Worm (Caenorhabditis elegans) whole organism, L4 larva: Measurements from ENCODE around the gene srbc-9.

Source experiments
- T26A8.4 ChIP-seq: fragments of 200-800 bp; sonication (Bioruptor generic); IDR thresholded peaks from 2 replicates; pipeline ENCODE4 v1.3.6; 2022; ENCODE audit warnings: missing genetic modification characterization, missing compliant biosample characterization
- Y105C5A.15 ChIP-seq: fragments of 200-800 bp; sonication (Bioruptor generic); IDR thresholded peaks from 2 replicates; pipeline ENCODE4 v1.3.6; 2022; ENCODE audit warnings: missing genetic modification characterization, missing compliant biosample characterization
- Y48G9A.11 ChIP-seq: fragments of 200-800 bp; sonication (Bioruptor generic); IDR thresholded peaks from 2 replicates; pipeline ENCODE4 v1.3.6; 2022; ENCODE audit warnings: missing genetic modification reagents, missing genetic modification characterization, missing compliant biosample characterization
- Y75B8A.6 ChIP-seq: fragments of 200-800 bp; sonication (Bioruptor generic); IDR thresholded peaks from 2 replicates; pipeline ENCODE4 v1.3.6; 2022; ENCODE audit warnings: missing genetic modification reagents, missing genetic modification characterization, missing compliant biosample characterization
- ZK337.2 ChIP-seq: fragments of 200-800 bp; sonication (Bioruptor generic); IDR thresholded peaks from 2 replicates; pipeline ENCODE4 v1.3.6; 2022; ENCODE audit warnings: missing genetic modification reagents, missing genetic modification characterization, missing compliant biosample characterization
- ZK546.5 ChIP-seq, 2 experiments: sonication (generic microtip); optimal IDR thresholded peaks; 2 replicates each; lab custom pipeline; 2017; ENCODE audit warnings: missing biosample characterization in 2 of 2, missing genetic modification characterization in 2 of 2
- aha-1 ChIP-seq: fragments of 150-350 bp; peaks from one replicate; lab custom pipeline; 2014; ENCODE audit warnings: missing biosample characterization, missing genetic modification characterization
- aly-2 ChIP-seq: sonication (generic microtip); optimal IDR thresholded peaks from 2 replicates; lab custom pipeline; 2018; ENCODE audit warnings: missing biosample characterization, missing genetic modification characterization
- ama-1 ChIP-seq: fragments of 150-350 bp; optimal IDR thresholded peaks from 2 replicates; lab custom pipeline; 2014; ENCODE audit warnings: inconsistent platforms, mixed read lengths
- arid-1 ChIP-seq: fragments of 200-800 bp; sonication (Bioruptor generic); conservative IDR thresholded peaks from 2 replicates; pipeline ENCODE4 v1.3.6; 2022; ENCODE audit warnings: missing genetic modification reagents, missing genetic modification characterization, missing compliant biosample characterization
- ceh-20 ChIP-seq: fragments of 200-800 bp; sonication (Bioruptor generic); IDR thresholded peaks from 2 replicates; pipeline ENCODE4 v1.3.6; 2022; ENCODE audit warnings: missing genetic modification reagents, missing genetic modification characterization, missing compliant biosample characterization
- ceh-28 ChIP-seq: fragments of 150-350 bp; optimal IDR thresholded peaks from 2 replicates; lab custom pipeline; 2014; ENCODE audit warnings: missing biosample characterization, missing genetic modification reagents, missing genetic modification characterization
- ceh-44 ChIP-seq: fragments of 200-800 bp; sonication (Bioruptor generic); IDR thresholded peaks from 2 replicates; pipeline ENCODE4 v1.3.6; 2022; ENCODE audit warnings: missing genetic modification reagents, missing genetic modification characterization, missing compliant biosample characterization
- ces-1 ChIP-seq: fragments of 150-350 bp; sonication (generic microtip); optimal IDR thresholded peaks from 4 replicates; lab custom pipeline; 2014; ENCODE audit warnings: missing biosample characterization, missing genetic modification reagents, missing genetic modification characterization
- daf-12 ChIP-seq: fragments of 150-350 bp; optimal IDR thresholded peaks from 2 replicates; lab custom pipeline; 2014; ENCODE audit warnings: missing biosample characterization, missing genetic modification reagents, missing genetic modification characterization
- daf-16 ChIP-seq, 3 experiments: sonication (generic microtip); optimal IDR thresholded peaks; 2 replicates each; lab custom pipeline; 2016 to 2017; ENCODE audit warnings: missing genetic modification characterization in 3 of 3, missing genetic modification reagents in 3 of 3, mild to moderate bottlenecking in 2 of 3, missing compliant biosample characterization in 2 of 3, missing biosample characterization in 1 of 3, moderate library complexity in 1 of 3
- daf-19 ChIP-seq: fragments of 200-800 bp; sonication (Bioruptor generic); conservative IDR thresholded peaks from 2 replicates; pipeline ENCODE4 v1.3.6; 2022; ENCODE audit warnings: missing genetic modification characterization, missing compliant biosample characterization
- dmd-6 ChIP-seq: fragments of 200-800 bp; sonication (Bioruptor generic); IDR thresholded peaks from 2 replicates; pipeline ENCODE4 v1.3.6; 2022; ENCODE audit warnings: missing genetic modification reagents, missing genetic modification characterization, missing compliant biosample characterization
- dpl-1 ChIP-seq: fragments of 150-350 bp; optimal IDR thresholded peaks from 2 replicates; lab custom pipeline; 2014; ENCODE audit warnings: missing biosample characterization, missing genetic modification reagents, missing genetic modification characterization
- dve-1 ChIP-seq: sonication (generic microtip); optimal IDR thresholded peaks from 2 replicates; lab custom pipeline; 2017; ENCODE audit warnings: antibody characterized with exemption, mild to moderate bottlenecking, missing genetic modification characterization, missing compliant biosample characterization; ENCODE audit not compliant: insufficient read depth
- egl-27 ChIP-seq: sonication (generic microtip); optimal IDR thresholded peaks from 3 replicates; lab custom pipeline; 2017; ENCODE audit warnings: missing biosample characterization, missing genetic modification reagents, missing genetic modification characterization
- egl-43 ChIP-seq: fragments of 200-800 bp; sonication (Bioruptor generic); IDR thresholded peaks from 2 replicates; pipeline ENCODE4 v1.3.6; 2022; ENCODE audit warnings: missing genetic modification reagents, missing genetic modification characterization, missing compliant biosample characterization
- fkh-10 ChIP-seq: fragments of 150-350 bp; optimal IDR thresholded peaks from 2 replicates; lab custom pipeline; 2014; ENCODE audit warnings: missing biosample characterization, missing genetic modification reagents, missing genetic modification characterization
- gei-8 ChIP-seq: fragments of 200-800 bp; sonication (Bioruptor generic); optimal IDR thresholded peaks from 2 replicates; lab custom pipeline; 2018; ENCODE audit warnings: mild to moderate bottlenecking, missing genetic modification characterization, missing compliant biosample characterization
- hlh-30 ChIP-seq: sonication (generic microtip); optimal IDR thresholded peaks from 2 replicates; lab custom pipeline; 2017; ENCODE audit warnings: antibody characterized with exemption, mild to moderate bottlenecking, missing genetic modification characterization, missing compliant biosample characterization; ENCODE audit not compliant: insufficient read depth
- hmg-1.1 ChIP-seq: fragments of 200-800 bp; sonication (Bioruptor generic); IDR thresholded peaks from 2 replicates; pipeline ENCODE4 v1.3.6; 2022; ENCODE audit warnings: missing genetic modification reagents, missing genetic modification characterization, missing compliant biosample characterization
- jun-1 ChIP-seq: fragments of 150-350 bp; optimal IDR thresholded peaks from 2 replicates; lab custom pipeline; 2014; ENCODE audit warnings: missing biosample characterization, missing genetic modification reagents, missing genetic modification characterization
- lim-7 ChIP-seq: fragments of 200-800 bp; sonication (Bioruptor generic); IDR thresholded peaks from 2 replicates; pipeline ENCODE4 v1.3.6; 2022; ENCODE audit warnings: missing genetic modification characterization, missing compliant biosample characterization
- lin-13 ChIP-seq: fragments of 150-350 bp; optimal IDR thresholded peaks from 2 replicates; lab custom pipeline; 2014; ENCODE audit warnings: missing biosample characterization, missing genetic modification reagents, missing genetic modification characterization
- lin-15B ChIP-seq: fragments of 150-350 bp; sonication (generic microtip); optimal IDR thresholded peaks from 3 replicates; lab custom pipeline; 2014; ENCODE audit warnings: missing biosample characterization, missing genetic modification characterization
- lin-38 ChIP-seq: fragments of 200-800 bp; sonication (Bioruptor generic); IDR thresholded peaks from 2 replicates; pipeline ENCODE4 v1.3.6; 2022; ENCODE audit warnings: missing genetic modification reagents, missing genetic modification characterization, missing compliant biosample characterization
- lin-39 ChIP-seq: fragments of 150-350 bp; optimal IDR thresholded peaks from 2 replicates; lab custom pipeline; 2014; ENCODE audit warnings: missing biosample characterization, missing genetic modification reagents, missing genetic modification characterization
- madf-9 ChIP-seq: fragments of 200-800 bp; sonication (Bioruptor generic); conservative IDR thresholded peaks from 2 replicates; pipeline ENCODE4 v1.3.6; 2022; ENCODE audit warnings: missing genetic modification reagents, missing genetic modification characterization, missing compliant biosample characterization
- mep-1 ChIP-seq: fragments of 150-350 bp; sonication (generic microtip); optimal IDR thresholded peaks from 3 replicates; lab custom pipeline; 2014; ENCODE audit warnings: missing biosample characterization, missing genetic modification characterization
- mes-2 ChIP-seq: sonication (generic microtip); optimal IDR thresholded peaks from 2 replicates; lab custom pipeline; 2016; ENCODE audit warnings: missing genotype, mild to moderate bottlenecking, missing genetic modification characterization, missing compliant biosample characterization; ENCODE audit not compliant: poor library complexity, severe bottlenecking
- mxl-3 ChIP-seq: fragments of 200-800 bp; sonication (Bioruptor generic); optimal IDR thresholded peaks from 2 replicates; lab custom pipeline; 2018; ENCODE audit warnings: mild to moderate bottlenecking, missing genetic modification characterization, missing compliant biosample characterization
- nhr-10 ChIP-seq: fragments of 150-350 bp; optimal IDR thresholded peaks from 2 replicates; lab custom pipeline; 2014; ENCODE audit warnings: missing biosample characterization, missing genetic modification characterization
- nhr-237 ChIP-seq: sonication (generic microtip); optimal IDR thresholded peaks from 2 replicates; lab custom pipeline; 2017; ENCODE audit warnings: missing biosample characterization, missing genetic modification characterization
- nhr-25 ChIP-seq: sonication (generic microtip); optimal IDR thresholded peaks from 2 replicates; lab custom pipeline; 2017; ENCODE audit warnings: missing genetic modification characterization, mild to moderate bottlenecking, missing compliant biosample characterization, antibody characterized with exemption, moderate library complexity, borderline replicate concordance; ENCODE audit not compliant: insufficient read depth
- nhr-28 ChIP-seq: fragments of 150-350 bp; optimal IDR thresholded peaks from 2 replicates; lab custom pipeline; 2014; ENCODE audit warnings: missing biosample characterization, missing genetic modification characterization
- nhr-41 ChIP-seq: fragments of 200-800 bp; sonication (Bioruptor generic); IDR thresholded peaks from 2 replicates; pipeline ENCODE4 v1.3.6; 2022; ENCODE audit warnings: missing genetic modification reagents, missing genetic modification characterization, missing compliant biosample characterization
- nhr-6 ChIP-seq: fragments of 150-350 bp; optimal IDR thresholded peaks from 2 replicates; lab custom pipeline; 2014; ENCODE audit warnings: missing biosample characterization, missing genetic modification characterization
- nhr-77 ChIP-seq: fragments of 150-350 bp; optimal IDR thresholded peaks from 2 replicates; lab custom pipeline; 2014; ENCODE audit warnings: missing biosample characterization, missing genetic modification characterization
- pqm-1 ChIP-seq: sonication (generic microtip); optimal IDR thresholded peaks from 2 replicates; lab custom pipeline; 2017; ENCODE audit warnings: missing biosample characterization, missing genetic modification characterization
- rbr-2 ChIP-seq: sonication (generic microtip); optimal IDR thresholded peaks from 2 replicates; lab custom pipeline; 2016; ENCODE audit warnings: missing genotype, missing genetic modification characterization, missing compliant biosample characterization
- skn-1 ChIP-seq: fragments of 150-350 bp; optimal IDR thresholded peaks from 2 replicates; lab custom pipeline; 2014; ENCODE audit warnings: missing biosample characterization, missing genetic modification characterization
- snpc-4 ChIP-seq: fragments of 150-350 bp; optimal IDR thresholded peaks from 2 replicates; lab custom pipeline; 2014; ENCODE audit warnings: missing biosample characterization, missing genetic modification characterization
- spr-1 ChIP-seq: sonication (generic microtip); optimal IDR thresholded peaks from 2 replicates; lab custom pipeline; 2016; ENCODE audit warnings: mild to moderate bottlenecking, missing genetic modification characterization, missing compliant biosample characterization
- unc-130 ChIP-seq: sonication (generic microtip); optimal IDR thresholded peaks from 2 replicates; lab custom pipeline; 2016; ENCODE audit warnings: missing genetic modification reagents, missing genetic modification characterization, missing compliant biosample characterization
- zag-1 ChIP-seq: fragments of 150-350 bp; optimal IDR thresholded peaks from 2 replicates; lab custom pipeline; 2014; ENCODE audit warnings: missing biosample characterization, missing genetic modification characterization
- zfp-2 ChIP-seq: sonication (generic microtip); optimal IDR thresholded peaks from 2 replicates; lab custom pipeline; 2016; ENCODE audit warnings: mild to moderate bottlenecking, missing genetic modification characterization, missing compliant biosample characterization
- zip-11 ChIP-seq: fragments of 200-800 bp; sonication (Bioruptor generic); IDR thresholded peaks from 2 replicates; pipeline ENCODE4 v1.3.6; 2022; ENCODE audit warnings: missing genetic modification characterization, missing compliant biosample characterization
- ztf-11 ChIP-seq: fragments of 150-350 bp; optimal IDR thresholded peaks from 2 replicates; lab custom pipeline; 2014; ENCODE audit warnings: missing biosample characterization, missing genetic modification characterization

The srbc-9 gene

DNA sequence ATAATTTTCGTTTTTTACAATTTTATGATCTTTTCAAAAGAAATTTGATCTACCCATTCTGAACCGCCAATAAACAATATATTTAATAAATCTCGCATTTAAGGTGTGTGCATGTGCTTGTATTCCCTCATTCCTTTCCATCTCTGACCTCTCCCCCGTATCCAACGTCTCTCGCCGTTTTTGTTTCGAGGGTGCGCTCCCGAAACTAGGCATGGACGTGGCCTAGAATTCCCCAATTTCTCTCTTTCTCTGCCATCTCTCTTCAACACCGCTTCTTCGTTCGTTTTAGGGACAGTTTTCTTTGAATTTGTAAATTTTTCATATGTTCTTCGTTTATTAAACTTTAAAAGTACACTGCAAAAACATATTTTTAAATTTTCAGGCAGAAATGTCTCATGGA is 24.7 kb downstream of the srbc-9 start, which contains the start of gene F25E5.1 (continued):
- TF ChIP-seq ceh-44 (GFP tag; lab: Robert Waterston, UW) = peak; percentile 17; the same call in 1 of the 2 replicates
- no peak for TF ChIP-seq spr-1 (tag; lab: Kevin White, UChicago)
- TF ChIP-seq ces-1 (GFP tag; lab: Kevin White, UChicago) = no peak
- TF ChIP-seq dmd-6 (GFP tag; lab: Robert Waterston, UW) = no peak
- TF ChIP-seq lin-39 = no peak
- peak; percentile 52 for TF ChIP-seq unc-130
- no peak for TF ChIP-seq aha-1 (tag; lab: Kevin White, UChicago)
- TF ChIP-seq aly-2 = no peak
- no peak for TF ChIP-seq ceh-20 (GFP tag; lab: Robert Waterston, UW)
- TF ChIP-seq pqm-1 (tag; lab: Kevin White, UChicago) = peak; percentile 48
- TF ChIP-seq arid-1 (GFP tag; lab: Robert Waterston, UW) = no peak
- peak; percentile 70 for TF ChIP-seq nhr-6 (tag; lab: Kevin White, UChicago)
- TF ChIP-seq dpl-1 (GFP tag; lab: Kevin White, UChicago) = peak; percentile 62
- 0 out of 2 replicates have a peak, but pooled peaks have one; percentile 10 for TF ChIP-seq ZK337.2 (GFP tag; lab: Robert Waterston, UW)
- TF ChIP-seq egl-27 (tag; lab: Kevin White, UChicago) = no peak
- TF ChIP-seq zag-1 (tag; lab: Kevin White, UChicago) = no peak
- TF ChIP-seq ama-1 (lab: Kevin White, UChicago) = no peak
- peak; percentile 63 for TF ChIP-seq hlh-30 (tag; lab: Kevin White, UChicago)
- TF ChIP-seq nhr-77 (tag; lab: Kevin White, UChicago) = no peak
- TF ChIP-seq dve-1 (tag; lab: Kevin White, UChicago) = no peak
- no peak for TF ChIP-seq T26A8.4 (GFP tag; lab: Robert Waterston, UW)
- no peak for TF ChIP-seq madf-9 (GFP tag; lab: Robert Waterston, UW)
- no peak for TF ChIP-seq nhr-41
- no peak for TF ChIP-seq lim-7
- no peak for TF ChIP-seq fkh-10 (GFP tag; lab: Kevin White, UChicago)
- no peak for TF ChIP-seq lin-38
- no peak for TF ChIP-seq zfp-2 (tag; lab: Kevin White, UChicago)
- TF ChIP-seq daf-16 (GFP tag; optimal IDR thresholded peaks at IDR 0.05; lab: Kevin White, UChicago) = no peak
- no peak for TF ChIP-seq daf-16 (tag; optimal IDR thresholded peaks at IDR 0.05; lab: Kevin White, UChicago)
- TF ChIP-seq zip-11 (GFP tag; lab: Robert Waterston, UW) = no peak
- no peak for TF ChIP-seq Y105C5A.15
- TF ChIP-seq Y48G9A.11 = no peak
- TF ChIP-seq hmg-1.1 (GFP tag; lab: Robert Waterston, UW) = peak; percentile 61; the same call in 1 of the 2 replicates
- TF ChIP-seq mes-2 (tag; lab: Kevin White, UChicago) = peak; percentile 95
- TF ChIP-seq jun-1 = no peak
- TF ChIP-seq egl-43 (GFP tag; lab: Robert Waterston, UW) = no peak
- TF ChIP-seq nhr-25 = no peak
- no peak for TF ChIP-seq ZK546.5 (tag; optimal IDR thresholded peaks at IDR 0.05; lab: Kevin White, UChicago)
- no peak for TF ChIP-seq daf-19 (GFP tag; lab: Robert Waterston, UW)
- no peak for TF ChIP-seq snpc-4 (tag; lab: Kevin White, UChicago)
- no peak for TF ChIP-seq lin-13 (GFP tag; lab: Kevin White, UChicago)
- no peak for TF ChIP-seq lin-15B (tag; lab: Kevin White, UChicago)
- peak; percentile 59 for TF ChIP-seq nhr-28
- TF ChIP-seq Y75B8A.6 (GFP tag; lab: Robert Waterston, UW) = no peak
- no peak for TF ChIP-seq daf-12 (tag; lab: Kevin White, UChicago)
- no peak for TF ChIP-seq nhr-10 (tag; lab: Kevin White, UChicago)
- TF ChIP-seq nhr-237 (tag; lab: Kevin White, UChicago) = no peak
- no peak for TF ChIP-seq skn-1 (tag; lab: Kevin White, UChicago)
- TF ChIP-seq gei-8 = no peak
- no peak for TF ChIP-seq ztf-11 (tag; lab: Kevin White, UChicago)
- TF ChIP-seq mxl-3 (GFP tag; lab: Kevin White, UChicago) = no peak
- peak; percentile 53 for TF ChIP-seq rbr-2 (tag; lab: Kevin White, UChicago)
- no peak for TF ChIP-seq ceh-28
- TF ChIP-seq mep-1 (tag; lab: Kevin White, UChicago) = no peak
